Fruit fly (Drosophila melanogaster) whole organism, embryonic: ENCODE results near the gene CG31121.

Source experiments
- Adf1 ChIP-seq: fragments of 200-800 bp; sonication (Bioruptor generic); IDR thresholded peaks from 2 replicates; pipeline ENCODE4 v1.3.6; 2022; ENCODE audit warnings: missing biosample characterization, missing genetic modification characterization
- Atf3 ChIP-seq: fragments of 200-800 bp; sonication (Bioruptor generic); optimal IDR thresholded peaks from 3 replicates; lab custom pipeline; 2016; ENCODE audit warnings: missing biosample characterization, missing genetic modification characterization
- Awh ChIP-seq: fragments of 200-800 bp; sonication (Bioruptor generic); IDR thresholded peaks from 2 replicates; pipeline ENCODE4, ENCODE4 v1.3.6; 2022; ENCODE audit warnings: missing biosample characterization, missing genetic modification characterization
- CG10274 ChIP-seq: fragments of 200-800 bp; sonication (Bioruptor generic); optimal IDR thresholded peaks from 3 replicates; lab custom pipeline; 2017; ENCODE audit warnings: missing biosample characterization, mild to moderate bottlenecking, missing genetic modification characterization
- CG1233 ChIP-seq: fragments of 200-800 bp; sonication (Bioruptor generic); optimal IDR thresholded peaks from 4 replicates; lab custom pipeline; 2018; ENCODE audit warnings: missing biosample characterization, mild to moderate bottlenecking, missing genetic modification characterization
- CG13123 ChIP-seq: fragments of 200-800 bp; sonication (Bioruptor generic); optimal IDR thresholded peaks from 2 replicates; lab custom pipeline; 2016; ENCODE audit warnings: missing biosample characterization, missing genetic modification characterization
- CG13287 ChIP-seq: fragments of 200-800 bp; sonication (Bioruptor generic); IDR thresholded peaks from 2 replicates; pipeline ENCODE4 v1.3.6; 2022; ENCODE audit warnings: missing biosample characterization, missing genetic modification characterization; ENCODE audit not compliant: partially characterized antibody
- CG2116 ChIP-seq: fragments of 200-800 bp; sonication (Bioruptor generic); optimal IDR thresholded peaks from 3 replicates; lab custom pipeline; 2018; ENCODE audit warnings: missing biosample characterization, mild to moderate bottlenecking, missing genetic modification characterization
- CG30403 ChIP-seq: fragments of 200-800 bp; sonication (Bioruptor generic); optimal IDR thresholded peaks from 3 replicates; lab custom pipeline; 2016; ENCODE audit warnings: missing biosample characterization, missing genetic modification characterization
- CG30431 ChIP-seq: fragments of 200-800 bp; sonication (Bioruptor generic); optimal IDR thresholded peaks from 2 replicates; lab custom pipeline; 2017; ENCODE audit warnings: missing biosample characterization, missing genetic modification characterization
- CG3281 ChIP-seq: fragments of 200-800 bp; sonication (Bioruptor generic); optimal IDR thresholded peaks from 3 replicates; lab custom pipeline; 2017; ENCODE audit warnings: missing biosample characterization, mild to moderate bottlenecking, missing genetic modification characterization
- CG34224 ChIP-seq: fragments of 200-800 bp; sonication (Bioruptor generic); IDR thresholded peaks from 3 replicates; pipeline ENCODE4 v1.3.6; 2022; ENCODE audit warnings: missing biosample characterization, missing genetic modification characterization; ENCODE audit not compliant: partially characterized antibody
- CG3847 ChIP-seq: fragments of 200-800 bp; sonication (Bioruptor generic); IDR thresholded peaks from 2 replicates; pipeline ENCODE4 v1.3.6; 2022; ENCODE audit warnings: missing biosample characterization, missing genetic modification characterization
- CG42726 ChIP-seq: fragments of 200-800 bp; sonication (Bioruptor generic); IDR thresholded peaks from 2 replicates; pipeline ENCODE4 v1.3.6; 2022; ENCODE audit warnings: missing biosample characterization, missing genetic modification characterization; ENCODE audit not compliant: partially characterized antibody
- CG4617 ChIP-seq: fragments of 200-800 bp; sonication (Bioruptor generic); optimal IDR thresholded peaks from 3 replicates; lab custom pipeline; 2016; ENCODE audit warnings: missing biosample characterization, missing genetic modification characterization, borderline replicate concordance
- CG6254 ChIP-seq: fragments of 200-800 bp; sonication (Bioruptor generic); optimal IDR thresholded peaks from 3 replicates; lab custom pipeline; 2017; ENCODE audit warnings: mild to moderate bottlenecking, missing biosample characterization, missing genetic modification reagents, missing genetic modification characterization
- CG6689 ChIP-seq: fragments of 200-800 bp; sonication (Bioruptor generic); IDR thresholded peaks from 2 replicates; pipeline ENCODE4 v1.3.6; 2022; ENCODE audit warnings: missing biosample characterization, missing genetic modification characterization
- CG7556 ChIP-seq: fragments of 200-800 bp; sonication (Bioruptor generic); optimal IDR thresholded peaks from 2 replicates; lab custom pipeline; 2017; ENCODE audit warnings: missing biosample characterization, mild to moderate bottlenecking, missing genetic modification characterization
- CG9817 ChIP-seq: fragments of 200-800 bp; sonication (Bioruptor generic); optimal IDR thresholded peaks from 2 replicates; lab custom pipeline; 2018; ENCODE audit warnings: missing biosample characterization, mild to moderate bottlenecking, missing genetic modification characterization, moderate library complexity
- D19A ChIP-seq: fragments of 200-800 bp; optimal IDR thresholded peaks from 3 replicates; lab custom pipeline; 2019; ENCODE audit warnings: missing biosample characterization, mild to moderate bottlenecking, missing genetic modification characterization, moderate library complexity
- Dbx ChIP-seq: fragments of 200-800 bp; sonication (Bioruptor generic); IDR thresholded peaks from 3 replicates; pipeline ENCODE4 v1.3.6; 2022; ENCODE audit warnings: missing biosample characterization, missing genetic modification characterization
- Dip3 ChIP-seq: fragments of 200-800 bp; sonication (Bioruptor generic); optimal IDR thresholded peaks from 3 replicates; lab custom pipeline; 2016; ENCODE audit warnings: missing biosample characterization, missing genetic modification characterization
- E2f2 ChIP-seq: fragments of 200-800 bp; sonication (Bioruptor generic); IDR thresholded peaks from 2 replicates; pipeline ENCODE4 v1.3.6; 2022; ENCODE audit warnings: missing biosample characterization, missing genetic modification characterization
- Ets97D ChIP-seq: fragments of 200-800 bp; sonication (Bioruptor generic); optimal IDR thresholded peaks from 3 replicates; lab custom pipeline; 2016; ENCODE audit warnings: missing biosample characterization, missing genetic modification characterization
- Fer2 ChIP-seq: fragments of 200-800 bp; sonication (Bioruptor generic); optimal IDR thresholded peaks from 2 replicates; lab custom pipeline; 2018; ENCODE audit warnings: missing biosample characterization, mild to moderate bottlenecking, missing genetic modification characterization, moderate library complexity
- HmgZ ChIP-seq: fragments of 200-800 bp; sonication (Bioruptor generic); optimal IDR thresholded peaks from 2 replicates; lab custom pipeline; 2018; ENCODE audit warnings: missing biosample characterization, mild to moderate bottlenecking, missing genetic modification characterization
- Lhr ChIP-seq: fragments of 200-800 bp; sonication (Bioruptor generic); optimal IDR thresholded peaks from 3 replicates; lab custom pipeline; 2017; ENCODE audit warnings: mild to moderate bottlenecking, missing biosample characterization, missing genetic modification reagents, missing genetic modification characterization
- MBD-R2 ChIP-seq: fragments of 200-800 bp; sonication (Bioruptor generic); IDR thresholded peaks from 2 replicates; pipeline ENCODE4 v1.3.6; 2022; ENCODE audit warnings: missing biosample characterization, missing genetic modification characterization
- Meics ChIP-seq: fragments of 200-800 bp; sonication (Bioruptor generic); optimal IDR thresholded peaks from 2 replicates; lab custom pipeline; 2017; ENCODE audit warnings: missing biosample characterization, mild to moderate bottlenecking, missing genetic modification characterization
- Mes4 ChIP-seq: fragments of 200-800 bp; sonication (Bioruptor generic); optimal IDR thresholded peaks from 2 replicates; lab custom pipeline; 2016; ENCODE audit warnings: missing biosample characterization, missing genetic modification characterization
- Mrtf ChIP-seq: fragments of 200-800 bp; sonication (Bioruptor generic); IDR thresholded peaks from 3 replicates; pipeline ENCODE4 v1.3.6; 2022; ENCODE audit warnings: missing biosample characterization, missing genetic modification characterization
- Nf-YB ChIP-seq: fragments of 200-800 bp; sonication (Bioruptor generic); optimal IDR thresholded peaks from 3 replicates; lab custom pipeline; 2019; ENCODE audit warnings: missing biosample characterization, mild to moderate bottlenecking, missing genetic modification characterization, moderate library complexity
- Scr ChIP-seq: fragments of 200-800 bp; sonication (Bioruptor generic); IDR thresholded peaks from 2 replicates; pipeline ENCODE4 v1.3.6; 2022; ENCODE audit warnings: missing biosample characterization, missing genetic modification characterization; ENCODE audit not compliant: partially characterized antibody
- chinmo ChIP-seq: fragments of 200-800 bp; sonication (Bioruptor generic); IDR thresholded peaks from 4 replicates; pipeline ENCODE4 v1.3.6; 2022; ENCODE audit warnings: missing biosample characterization, missing genetic modification characterization; ENCODE audit not compliant: partially characterized antibody
- chm ChIP-seq: fragments of 200-800 bp; sonication (Bioruptor generic); IDR thresholded peaks from 2 replicates; pipeline ENCODE4 v1.3.6; 2022; ENCODE audit warnings: missing biosample characterization, missing genetic modification characterization
- crp ChIP-seq, 2 experiments: fragments of 200-800 bp; sonication (Bioruptor generic); optimal IDR thresholded peaks; 2 replicates in 1 of 2; 3 replicates in 1 of 2; lab custom pipeline; 2017; ENCODE audit warnings: missing biosample characterization in 2 of 2, missing genetic modification characterization in 2 of 2, mild to moderate bottlenecking in 1 of 2, moderate library complexity in 1 of 2
- dmrt11E ChIP-seq: fragments of 200-800 bp; sonication (Bioruptor generic); optimal IDR thresholded peaks from 3 replicates; lab custom pipeline; 2018; ENCODE audit warnings: missing biosample characterization, mild to moderate bottlenecking, missing genetic modification characterization, moderate library complexity
- grau ChIP-seq: fragments of 200-800 bp; optimal IDR thresholded peaks from 3 replicates; lab custom pipeline; 2019; ENCODE audit warnings: missing biosample characterization, mild to moderate bottlenecking, missing genetic modification characterization, moderate library complexity
- gt ChIP-seq: fragments of 200-800 bp; sonication (Bioruptor generic); IDR thresholded peaks from 2 replicates; pipeline ENCODE4 v1.3.6; 2022; ENCODE audit warnings: missing biosample characterization, missing genetic modification characterization
- insv ChIP-seq, 2 experiments: fragments of 200-800 bp; sonication (Bioruptor generic); optimal IDR thresholded peaks; 3 replicates each; lab custom pipeline; 2016 to 2018; ENCODE audit warnings: missing biosample characterization in 2 of 2, missing genetic modification characterization in 2 of 2
- ken ChIP-seq: fragments of 200-800 bp; sonication (Bioruptor generic); IDR thresholded peaks from 3 replicates; pipeline ENCODE4 v1.3.6; 2022; ENCODE audit warnings: missing biosample characterization, missing genetic modification characterization
- odd ChIP-seq: fragments of 200-800 bp; sonication (Bioruptor generic); optimal IDR thresholded peaks from 2 replicates; lab custom pipeline; 2017; ENCODE audit warnings: missing biosample characterization, mild to moderate bottlenecking, missing genetic modification characterization
- onecut ChIP-seq: fragments of 200-800 bp; sonication (Bioruptor generic); IDR thresholded peaks from 2 replicates; pipeline ENCODE4 v1.3.6; 2022; ENCODE audit warnings: missing biosample characterization, missing genetic modification characterization
- stwl ChIP-seq: fragments of 200-800 bp; sonication (Bioruptor generic); optimal IDR thresholded peaks from 3 replicates; lab custom pipeline; 2018; ENCODE audit warnings: missing biosample characterization, mild to moderate bottlenecking, missing genetic modification characterization, moderate library complexity
- tgo ChIP-seq: fragments of 200-800 bp; sonication (Bioruptor generic); IDR thresholded peaks from 3 replicates; pipeline ENCODE4 v1.3.6; 2022; ENCODE audit warnings: missing biosample characterization, missing genetic modification characterization
- unc-4 ChIP-seq: fragments of 200-800 bp; sonication (Bioruptor generic); IDR thresholded peaks from 2 replicates; pipeline ENCODE4 v1.3.6; 2022; ENCODE audit warnings: missing biosample characterization, missing genetic modification characterization; ENCODE audit not compliant: partially characterized antibody
- wdn ChIP-seq: fragments of 200-800 bp; sonication (Bioruptor generic); IDR thresholded peaks from 2 replicates; pipeline ENCODE4 v1.3.6; 2022; ENCODE audit warnings: missing biosample characterization, missing genetic modification characterization
- zen ChIP-seq: fragments of 200-800 bp; sonication (Bioruptor generic); optimal IDR thresholded peaks from 3 replicates; lab custom pipeline; 2018; ENCODE audit warnings: missing biosample characterization, mild to moderate bottlenecking, missing genetic modification characterization, moderate library complexity

Gene CG31121

DNA sequence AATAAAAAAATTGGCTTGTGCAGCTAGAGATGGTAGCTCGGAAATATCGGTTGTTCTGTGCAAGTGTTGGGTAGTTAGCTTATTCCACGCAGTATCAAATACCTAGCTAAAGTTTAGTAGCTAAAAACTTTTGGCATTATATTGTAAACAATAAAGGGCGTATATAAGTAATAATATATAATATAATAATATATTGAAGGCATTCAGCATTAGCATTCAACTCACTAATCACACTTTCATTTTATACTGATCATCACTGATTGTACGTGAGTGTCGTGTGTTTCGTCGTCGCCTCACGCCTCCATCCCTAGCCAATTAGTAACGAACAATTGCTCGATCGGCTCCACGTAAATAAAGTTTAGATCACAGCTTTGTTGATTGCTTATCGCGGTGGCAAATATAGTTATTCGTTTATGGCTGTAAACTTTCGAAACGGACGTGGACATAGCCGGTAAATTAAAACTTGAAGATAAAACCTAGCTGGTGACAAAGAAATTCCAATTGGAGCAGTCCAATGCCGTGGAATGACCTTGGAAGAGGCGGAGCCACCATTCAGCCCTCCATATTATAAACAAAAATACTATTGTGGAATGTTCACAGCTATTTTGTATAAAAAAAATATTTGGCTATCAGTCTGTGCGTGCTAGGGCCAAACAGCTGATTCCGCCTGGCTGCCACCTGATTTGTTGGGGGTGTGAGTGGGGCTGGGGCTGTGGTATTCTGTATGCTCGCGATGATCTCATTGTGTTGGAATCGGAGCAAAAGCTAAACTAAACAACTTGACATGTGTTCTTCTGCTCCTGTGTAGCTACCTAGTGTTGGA, 23.6 kb upstream of the CG31121 start, which contains the start of the genes PIG-S, sud1 and CG11168 (continued):
- TF ChIP-seq D19A (tag; lab: Kevin White, UChicago) = no peak
- TF ChIP-seq Ets97D (GFP tag; lab: Kevin White, UChicago) = peak; percentile 5
- TF ChIP-seq Fer2 (tag; lab: Kevin White, UChicago) = peak; percentile 34
- peak; percentile 66; the same call in 2 of the 3 replicates for TF ChIP-seq ken (GFP tag; lab: Robert Waterston, UW)
- peak; percentile 65 for TF ChIP-seq CG30403 (GFP tag; lab: Kevin White, UChicago)
- TF ChIP-seq CG13123 (GFP tag; lab: Kevin White, UChicago) = peak; percentile 48
- peak; percentile 13 for TF ChIP-seq stwl (tag; lab: Kevin White, UChicago)
- TF ChIP-seq Dbx = peak; percentile 59; the same call in 2 of the 3 replicates
- TF ChIP-seq crp (GFP tag; optimal IDR thresholded peaks at IDR 0.05; lab: Kevin White, UChicago) = peak; percentile 26 to 76
- 0 out of 2 replicates have a peak, but pooled peaks have one; percentile 42 for TF ChIP-seq CG42726
- peak; percentile 76 for TF ChIP-seq CG3847 (GFP tag; lab: Robert Waterston, UW)
- no peak for TF ChIP-seq CG10274 (GFP tag; lab: Kevin White, UChicago)
- peak; percentile 85 for TF ChIP-seq MBD-R2 (GFP tag; lab: Robert Waterston, UW)
- TF ChIP-seq HmgZ (tag; lab: Kevin White, UChicago) = peak; percentile 64
- TF ChIP-seq E2f2 (GFP tag; lab: Robert Waterston, UW) = peak; percentile 26; the same call in 1 of the 2 replicates
- peak; percentile 53 for TF ChIP-seq CG4617 (GFP tag; lab: Kevin White, UChicago)
- no peak for TF ChIP-seq Mes4
- 0 out of 2 replicates have a peak, but pooled peaks have one; percentile 10 for TF ChIP-seq wdn (GFP tag; lab: Robert Waterston, UW)
- TF ChIP-seq Mrtf (GFP tag; lab: Robert Waterston, UW) = no peak
- peak; percentile 18 for TF ChIP-seq Nf-YB (GFP tag; lab: Kevin White, UChicago)
- peak; percentile 21 for TF ChIP-seq CG30431 (GFP tag; lab: Kevin White, UChicago)
- TF ChIP-seq odd (GFP tag; lab: Kevin White, UChicago) = no peak
- peak in 1 of 2 experiments; percentile 80 for TF ChIP-seq insv (GFP tag; optimal IDR thresholded peaks at IDR 0.05; lab: Kevin White, UChicago)
- peak; percentile 65 for TF ChIP-seq zen
- TF ChIP-seq chinmo (GFP tag; lab: Robert Waterston, UW) = peak; percentile 85; the same call in 2 of the 4 replicates
- no peak for TF ChIP-seq Dip3
- no peak for TF ChIP-seq CG7556
- peak; percentile 97 for TF ChIP-seq CG13287 (GFP tag; lab: Robert Waterston, UW)
- TF ChIP-seq gt (GFP tag; lab: Robert Waterston, UW) = no peak
- peak; percentile 27 for TF ChIP-seq Lhr
- peak; percentile 96 for TF ChIP-seq Scr
- no peak for TF ChIP-seq CG3281
- no peak for TF ChIP-seq Awh (GFP tag; lab: Robert Waterston, UW)
- TF ChIP-seq CG2116 (GFP tag; lab: Kevin White, UChicago) = peak; percentile 61
- peak; percentile 75 for TF ChIP-seq grau (tag; lab: Kevin White, UChicago)
- no peak for TF ChIP-seq chm (GFP tag; lab: Robert Waterston, UW)
- TF ChIP-seq onecut (GFP tag; lab: Robert Waterston, UW) = no peak
- TF ChIP-seq CG6689 = 0 out of 2 replicates have a peak, but pooled peaks have one; percentile 24
- peak; percentile 93 for TF ChIP-seq unc-4 (GFP tag; lab: Robert Waterston, UW)
- TF ChIP-seq CG1233 (GFP tag; lab: Kevin White, UChicago) = no peak
- peak; percentile 77 for TF ChIP-seq CG9817
- TF ChIP-seq Atf3 (GFP tag; lab: Kevin White, UChicago) = peak; percentile 29
- no peak for TF ChIP-seq CG6254
- TF ChIP-seq Meics = peak; percentile 65
- TF ChIP-seq tgo (GFP tag; lab: Robert Waterston, UW) = peak; percentile 78
- TF ChIP-seq dmrt11E (tag; lab: Kevin White, UChicago) = peak; percentile 69
- peak; percentile 93 for TF ChIP-seq CG34224 (GFP tag; lab: Robert Waterston, UW)
- peak; percentile 36; the same call in 1 of the 2 replicates for TF ChIP-seq Adf1
